Worm (Caenorhabditis elegans): ENCODE data around the gene bgal-1.

- TF ChIP-seq W03F9.2 (tag; optimal IDR thresholded peaks at IDR 0.05) (no peak), him-1 (tag; optimal IDR thresholded peaks at IDR 0.05) (no peak), dao-5 (tag; optimal IDR thresholded peaks at IDR 0.05) (no peak)
Measured at ce11 chrV:11235876-11236275, 10.1 kb upstream of the bgal-1 start.
